Worm (Caenorhabditis elegans): ENCODE data around the gene W07A12.4.

Gene W07A12.4

DNA sequence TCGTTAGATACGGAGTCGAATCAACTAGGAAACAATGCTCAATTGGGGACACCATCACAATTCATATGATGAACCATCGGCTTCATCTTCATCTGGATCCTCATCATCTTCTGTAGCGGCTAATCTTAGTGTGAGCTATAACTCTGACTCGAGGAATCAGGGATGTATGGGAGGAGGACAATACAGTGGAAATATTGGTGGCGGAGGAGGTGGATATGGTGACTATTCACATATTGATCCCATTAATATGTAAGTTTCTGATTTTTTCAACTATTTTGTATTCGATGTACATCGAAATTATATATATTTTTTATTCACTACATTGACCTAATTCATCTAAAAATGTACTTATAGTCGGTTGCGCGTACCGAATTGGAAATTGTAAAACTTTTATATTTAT lies 18.7 kb upstream of the W07A12.4 start:
- TF ChIP-seq skn-1 (tag; optimal IDR thresholded peaks at IDR 0.05) (no peak), efl-1 (optimal IDR thresholded peaks at IDR 0.05) (no peak), efl-1 (GFP tag; optimal IDR thresholded peaks at IDR 0.05 in 1 of 2) (peak in 1 of 2 experiments; percentile 20)

DNA sequence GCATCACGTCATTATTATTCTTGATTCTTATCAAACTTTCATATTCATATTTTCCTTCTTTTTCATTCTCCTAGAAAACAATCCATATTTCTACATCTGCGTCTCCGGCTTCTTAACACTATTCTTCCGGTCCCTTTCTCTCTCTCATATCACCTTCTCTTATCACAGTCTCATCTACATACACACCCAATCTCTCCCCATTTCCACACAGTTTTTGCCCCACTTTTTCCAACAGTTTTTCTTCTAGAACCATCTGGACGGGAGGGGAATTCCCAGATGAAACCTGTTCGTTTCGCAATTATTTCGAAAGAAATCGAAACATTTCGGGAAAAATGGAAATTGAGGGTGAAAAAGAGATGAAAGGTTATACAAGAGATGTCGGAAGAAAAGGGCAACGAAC lies 17.9 kb upstream of the W07A12.4 start:
- peak; percentile 32 for TF ChIP-seq nhr-71 (tag; optimal IDR thresholded peaks at IDR 0.05)
- peak; percentile 80 for TF ChIP-seq skn-1 (tag; optimal IDR thresholded peaks at IDR 0.05)
- peak; percentile 39 for TF ChIP-seq nhr-20 (tag; optimal IDR thresholded peaks at IDR 0.05)
- TF ChIP-seq grh-1 (GFP tag; IDR thresholded peaks at IDR 0.05): peak; percentile 50
- peak in 1 of 3 experiments; percentile 22 for TF ChIP-seq ceh-82 (tag; optimal IDR thresholded peaks at IDR 0.05)
- TF ChIP-seq jun-1 (tag; optimal IDR thresholded peaks at IDR 0.05): no peak
- no peak for TF ChIP-seq ztf-4 (tag; optimal IDR thresholded peaks at IDR 0.05)
- TF ChIP-seq snu-23 (GFP tag; optimal IDR thresholded peaks at IDR 0.05): peak; percentile 19
- peak; percentile 27 for TF ChIP-seq nhr-77 (tag; optimal IDR thresholded peaks at IDR 0.05)
- TF ChIP-seq lin-35 (GFP tag; optimal IDR thresholded peaks at IDR 0.05): peak in 1 of 2 experiments; percentile 57
- no peak for TF ChIP-seq tlp-1 (tag; optimal IDR thresholded peaks at IDR 0.05)
- TF ChIP-seq lsy-2 (tag; optimal IDR thresholded peaks at IDR 0.05): peak in 1 of 2 experiments; percentile 36
- TF ChIP-seq fkh-10 (GFP tag; optimal IDR thresholded peaks at IDR 0.05): no peak
- peak; percentile 7 for TF ChIP-seq nhr-90 (tag; optimal IDR thresholded peaks at IDR 0.05; ENCODE audit: poor library complexity)
- peak; percentile 68 for TF ChIP-seq mep-1 (tag; optimal IDR thresholded peaks at IDR 0.05)
- TF ChIP-seq lin-14 (GFP tag; optimal IDR thresholded peaks at IDR 0.05): peak; percentile 48
- peak in 1 of 2 experiments; percentile 25 for TF ChIP-seq efl-1 (optimal IDR thresholded peaks at IDR 0.05)
- TF ChIP-seq efl-1 (GFP tag; optimal IDR thresholded peaks at IDR 0.05 in 1 of 2): peak in 1 of 2 experiments; percentile 0
- no peak for TF ChIP-seq tbx-2 (tag; optimal IDR thresholded peaks at IDR 0.05)
- peak in 4 of 6 experiments; percentile 15 to 93 (median 91) for TF ChIP-seq elt-3 (tag; optimal IDR thresholded peaks at IDR 0.05)
- TF ChIP-seq blmp-1 (tag; optimal IDR thresholded peaks at IDR 0.05): peak; percentile 98
- peak; percentile 75 for TF ChIP-seq nhr-85 (tag)
- TF ChIP-seq egl-13 (tag; optimal IDR thresholded peaks at IDR 0.05): no peak
- peak; percentile 79 for TF ChIP-seq elt-2 (tag; optimal IDR thresholded peaks at IDR 0.05)
- TF ChIP-seq C16A3.4 (tag; optimal IDR thresholded peaks at IDR 0.05): peak; percentile 5
- peak in 1 of 2 experiments; percentile 2 for TF ChIP-seq mdl-1 (tag; optimal IDR thresholded peaks at IDR 0.05)

DNA sequence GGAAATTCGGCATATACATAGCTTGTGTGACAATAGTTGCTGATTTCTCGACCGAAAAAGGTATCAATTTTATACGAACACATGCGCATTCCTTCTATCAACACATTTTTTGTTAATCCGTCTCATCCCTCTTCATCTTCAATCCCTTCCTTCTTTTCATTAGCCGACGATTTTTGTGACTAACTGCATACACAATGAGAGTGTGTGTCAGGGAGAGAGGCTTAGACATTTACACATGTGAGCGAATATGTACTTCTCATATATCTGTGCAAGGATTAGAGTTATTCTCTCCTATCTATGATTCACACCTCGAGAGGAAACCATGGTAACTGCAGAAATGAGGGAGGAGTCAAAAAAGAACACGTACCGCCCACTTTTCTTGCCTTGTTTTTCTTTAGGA lies 15.7 kb upstream of the W07A12.4 start:
- TF ChIP-seq nhr-77 (tag; optimal IDR thresholded peaks at IDR 0.05): no peak
- peak; percentile 21 for TF ChIP-seq lin-14 (GFP tag; optimal IDR thresholded peaks at IDR 0.05)
- no peak for TF ChIP-seq dpl-1 (GFP tag; optimal IDR thresholded peaks at IDR 0.05)
- peak; percentile 56 for TF ChIP-seq dsc-1 (tag; optimal IDR thresholded peaks at IDR 0.05)
- TF ChIP-seq unc-30 (tag; optimal IDR thresholded peaks at IDR 0.05): no peak
- TF ChIP-seq zag-1 (tag; optimal IDR thresholded peaks at IDR 0.05): no peak
- TF ChIP-seq jun-1 (tag; optimal IDR thresholded peaks at IDR 0.05): no peak
- TF ChIP-seq irx-1 (tag; optimal IDR thresholded peaks at IDR 0.05): no peak
- TF ChIP-seq hlh-4 (tag; optimal IDR thresholded peaks at IDR 0.05): no peak
- TF ChIP-seq tlp-1 (tag; optimal IDR thresholded peaks at IDR 0.05): no peak
- peak; percentile 11 for TF ChIP-seq fos-1 (tag; optimal IDR thresholded peaks at IDR 0.05)
- peak; percentile 61 for TF ChIP-seq fkh-8 (tag; optimal IDR thresholded peaks at IDR 0.05)
- no peak for TF ChIP-seq nhr-85 (tag)
- TF ChIP-seq swsn-7 (tag; optimal IDR thresholded peaks at IDR 0.05): no peak
- no peak for TF ChIP-seq aly-2 (tag; optimal IDR thresholded peaks at IDR 0.05)
- TF ChIP-seq blmp-1 (tag; optimal IDR thresholded peaks at IDR 0.05): peak; percentile 37
- TF ChIP-seq fkh-4 (tag; optimal IDR thresholded peaks at IDR 0.05; ENCODE audit: borderline replicate concordance): no peak
- TF ChIP-seq nhr-47 (tag; optimal IDR thresholded peaks at IDR 0.05): no peak

DNA sequence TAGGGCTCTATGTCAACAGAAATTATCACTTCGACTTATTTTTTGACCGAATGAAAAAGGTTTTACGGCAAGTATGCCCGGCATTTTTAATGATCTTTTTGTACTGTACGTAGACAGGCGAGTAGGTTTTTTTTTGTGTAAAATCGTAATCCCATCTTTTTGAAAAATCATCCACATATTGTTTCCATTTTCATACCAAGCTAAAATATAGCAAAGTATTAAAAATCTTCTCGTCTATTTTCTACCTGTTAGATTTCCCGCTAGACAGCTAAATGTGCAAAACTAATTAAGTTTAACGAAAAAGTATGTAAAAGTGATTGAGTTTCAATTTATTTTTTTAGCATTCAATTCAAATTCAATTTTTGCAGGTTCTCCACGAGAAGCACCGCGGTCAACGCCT lies 14.7 kb upstream of the W07A12.4 start, which contains the start of gene C16D2.1:
Gene C16D2.1, plus strand, starts transcription at position 301 of the 400 bp plus-strand sequence.
- TF ChIP-seq pag-3 (tag; optimal IDR thresholded peaks at IDR 0.05; ENCODE audit: borderline replicate concordance, insufficient read depth): no peak
- no peak for TF ChIP-seq C34B4.2 (tag; optimal IDR thresholded peaks at IDR 0.05)
- TF ChIP-seq nhr-12 (tag; optimal IDR thresholded peaks at IDR 0.05): no peak
- TF ChIP-seq nhr-28 (tag; optimal IDR thresholded peaks at IDR 0.05): no peak
- no peak for TF ChIP-seq ztf-11 (tag; optimal IDR thresholded peaks at IDR 0.05)
- no peak for TF ChIP-seq C04F5.9 (tag; optimal IDR thresholded peaks at IDR 0.05)
- no peak for TF ChIP-seq lin-35 (GFP tag; optimal IDR thresholded peaks at IDR 0.05)
- no peak for TF ChIP-seq nhr-76 (tag; optimal IDR thresholded peaks at IDR 0.05)
- TF ChIP-seq snu-23 (GFP tag; optimal IDR thresholded peaks at IDR 0.05): no peak
- TF ChIP-seq grh-1 (GFP tag; IDR thresholded peaks at IDR 0.05): no peak
- no peak for TF ChIP-seq swsn-7 (tag; optimal IDR thresholded peaks at IDR 0.05)
- no peak for TF ChIP-seq efl-3 (GFP tag; optimal IDR thresholded peaks at IDR 0.05)
- TF ChIP-seq aly-2 (tag; optimal IDR thresholded peaks at IDR 0.05): no peak
- TF ChIP-seq tlp-1 (tag; optimal IDR thresholded peaks at IDR 0.05): no peak
- no peak for TF ChIP-seq mdl-1 (tag; optimal IDR thresholded peaks at IDR 0.05)
- no peak for TF ChIP-seq zag-1 (tag; optimal IDR thresholded peaks at IDR 0.05)
- no peak for TF ChIP-seq unc-30 (tag; optimal IDR thresholded peaks at IDR 0.05)
- TF ChIP-seq lsy-2 (tag; optimal IDR thresholded peaks at IDR 0.05): no peak
- TF ChIP-seq lin-13 (GFP tag; optimal IDR thresholded peaks at IDR 0.05): no peak

All from whole organism, L1 larva.